Worm (Caenorhabditis elegans) whole organism, early embryonic: ENCODE results near the gene spat-1.

ENCODE experiments used
- B0310.2 ChIP-seq: sonication (generic microtip); optimal IDR thresholded peaks from 2 replicates; lab custom pipeline; 2016; ENCODE audit warnings: mild to moderate bottlenecking, missing genetic modification characterization, missing compliant biosample characterization
- F13C5.2 ChIP-seq: sonication (generic microtip); optimal IDR thresholded peaks from 2 replicates; lab custom pipeline; 2017; ENCODE audit warnings: mild to moderate bottlenecking, missing genetic modification characterization, inconsistent platforms, missing compliant biosample characterization
- aly-1 ChIP-seq: sonication (generic microtip); optimal IDR thresholded peaks from 2 replicates; lab custom pipeline; 2016; ENCODE audit warnings: missing genetic modification characterization, missing compliant biosample characterization
- ama-1 ChIP-seq: fragments of 150-350 bp; optimal IDR thresholded peaks from 2 replicates; lab custom pipeline; 2014
- ceh-13 ChIP-seq: fragments of 200-800 bp; sonication (Bioruptor generic); optimal IDR thresholded peaks from 2 replicates; lab custom pipeline; 2018; ENCODE audit warnings: mild to moderate bottlenecking, missing genetic modification characterization, missing compliant biosample characterization
- ceh-36 ChIP-seq: sonication (generic microtip); optimal IDR thresholded peaks from 2 replicates; lab custom pipeline; 2016; ENCODE audit warnings: missing genetic modification characterization, inconsistent platforms, missing compliant biosample characterization
- ets-7 ChIP-seq: sonication (generic microtip); optimal IDR thresholded peaks from 2 replicates; lab custom pipeline; 2016; ENCODE audit warnings: missing genotype, missing genetic modification characterization, missing compliant biosample characterization
- flt-1 ChIP-seq: fragments of 200-800 bp; sonication (Bioruptor generic); IDR thresholded peaks from 2 replicates; pipeline ENCODE4 v1.3.6; 2022; ENCODE audit warnings: missing genetic modification characterization, missing compliant biosample characterization
- hmbx-1 ChIP-seq: sonication (generic microtip); optimal IDR thresholded peaks from 2 replicates; lab custom pipeline; 2016; ENCODE audit warnings: mild to moderate bottlenecking, missing genetic modification characterization, missing compliant biosample characterization
- hmg-4 ChIP-seq: fragments of 200-800 bp; sonication (Bioruptor generic); optimal IDR thresholded peaks from 2 replicates; lab custom pipeline; 2018; ENCODE audit warnings: mild to moderate bottlenecking, missing genetic modification characterization, missing compliant biosample characterization
- hnd-1 ChIP-seq: sonication (generic microtip); optimal IDR thresholded peaks from 2 replicates; lab custom pipeline; 2016; ENCODE audit warnings: missing genetic modification characterization, missing compliant biosample characterization
- pes-1 ChIP-seq: fragments of 200-800 bp; sonication (Bioruptor generic); IDR thresholded peaks from 2 replicates; pipeline ENCODE4 v1.3.6; 2022; ENCODE audit warnings: missing genetic modification reagents, missing genetic modification characterization, missing compliant biosample characterization
- scrt-1 ChIP-seq: fragments of 200-800 bp; sonication (Bioruptor generic); IDR thresholded peaks from 2 replicates; pipeline ENCODE4 v1.3.6; 2022; ENCODE audit warnings: missing genetic modification characterization, missing compliant biosample characterization
- sea-1 ChIP-seq: fragments of 200-800 bp; sonication (Bioruptor generic); conservative IDR thresholded peaks from 2 replicates; pipeline ENCODE4 v1.3.6; 2022; ENCODE audit warnings: missing genetic modification characterization, missing compliant biosample characterization
- tbx-11 ChIP-seq: fragments of 200-800 bp; sonication (Bioruptor generic); IDR thresholded peaks from 2 replicates; pipeline ENCODE4 v1.3.6; 2022; ENCODE audit warnings: missing genetic modification characterization, missing compliant biosample characterization
- tbx-37 ChIP-seq: fragments of 200-800 bp; sonication (Bioruptor generic); conservative IDR thresholded peaks from 2 replicates; pipeline ENCODE4 v1.3.6; 2022; ENCODE audit warnings: missing genetic modification reagents, missing genetic modification characterization, missing compliant biosample characterization
- tra-4 ChIP-seq: sonication (generic microtip); optimal IDR thresholded peaks from 2 replicates; lab custom pipeline; 2017; ENCODE audit warnings: missing genetic modification characterization, missing compliant biosample characterization

The spat-1 gene

DNA sequence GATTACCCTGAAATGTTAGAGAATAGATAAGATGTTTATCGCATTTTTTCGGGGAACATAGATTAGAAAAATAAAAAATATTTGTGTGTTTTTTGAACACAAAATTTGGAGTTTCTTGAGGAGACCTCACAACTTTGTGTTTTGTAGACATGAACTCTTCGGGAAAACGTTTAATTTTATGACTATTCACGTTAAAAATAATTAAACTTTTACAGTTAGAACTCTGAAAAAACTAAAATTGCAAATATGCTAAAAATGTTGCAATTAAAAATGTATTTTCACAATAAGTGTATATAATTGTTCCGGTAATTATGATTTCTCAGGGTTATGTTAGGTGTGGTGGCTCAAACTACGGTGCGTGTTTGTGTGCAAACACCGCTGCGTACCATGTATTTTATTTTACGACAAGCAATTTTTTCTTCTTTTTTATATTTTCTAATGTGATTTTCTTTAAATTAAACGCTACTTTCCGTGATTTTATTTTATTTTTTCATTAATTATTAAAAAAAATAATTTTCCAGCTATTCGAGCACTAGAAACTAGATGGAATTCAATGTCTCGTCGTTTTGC, at the start of gene spat-1, which contains the start of gene F57C2.5:
TSS of gene spat-1 (plus strand) at position 520 of the 570 bp plus-strand sequence.
TSS of gene F57C2.5 (minus strand) at position 7 of the 570 bp plus-strand sequence.
- TF ChIP-seq scrt-1 (GFP tag; lab: Robert Waterston, UW): 0 out of 2 replicates have a peak, but pooled peaks have one; percentile 18
- no peak for TF ChIP-seq hmbx-1 (tag; lab: Kevin White, UChicago)
- peak; percentile 19 for TF ChIP-seq hnd-1 (tag; lab: Kevin White, UChicago)
- no peak for TF ChIP-seq hmg-4 (GFP tag; lab: Kevin White, UChicago)
- no peak for TF ChIP-seq B0310.2
- peak; percentile 67 for TF ChIP-seq ets-7
- TF ChIP-seq sea-1 (GFP tag; lab: Robert Waterston, UW): peak; percentile 41; the same call in 1 of the 2 replicates
- no peak for TF ChIP-seq ama-1
- TF ChIP-seq tra-4 (tag; lab: Kevin White, UChicago): peak; percentile 18
- TF ChIP-seq pes-1: peak; percentile 65
- TF ChIP-seq aly-1 (tag; lab: Kevin White, UChicago): no peak
- TF ChIP-seq F13C5.2 (tag; lab: Kevin White, UChicago): peak; percentile 45
- TF ChIP-seq ceh-13 (GFP tag; lab: Kevin White, UChicago): peak; percentile 38
- TF ChIP-seq ceh-36 (tag; lab: Kevin White, UChicago): no peak
- 0 out of 2 replicates have a peak, but pooled peaks have one; percentile 41 for TF ChIP-seq tbx-37 (GFP tag; lab: Robert Waterston, UW)
- TF ChIP-seq flt-1 (GFP tag; lab: Robert Waterston, UW): no peak
- TF ChIP-seq tbx-11 (GFP tag; lab: Robert Waterston, UW): no peak

ce11 chrII:14479583-14480245, 48.8 kb upstream of the spat-1 start, which contains the start of gene C13B4.1:
Gene C13B4.1, minus strand, starts transcription at chrII:14479633.
- TF ChIP-seq F13C5.2 (tag; lab: Kevin White, UChicago) (no peak), tbx-37 (GFP tag; lab: Robert Waterston, UW) (no peak)

DNA sequence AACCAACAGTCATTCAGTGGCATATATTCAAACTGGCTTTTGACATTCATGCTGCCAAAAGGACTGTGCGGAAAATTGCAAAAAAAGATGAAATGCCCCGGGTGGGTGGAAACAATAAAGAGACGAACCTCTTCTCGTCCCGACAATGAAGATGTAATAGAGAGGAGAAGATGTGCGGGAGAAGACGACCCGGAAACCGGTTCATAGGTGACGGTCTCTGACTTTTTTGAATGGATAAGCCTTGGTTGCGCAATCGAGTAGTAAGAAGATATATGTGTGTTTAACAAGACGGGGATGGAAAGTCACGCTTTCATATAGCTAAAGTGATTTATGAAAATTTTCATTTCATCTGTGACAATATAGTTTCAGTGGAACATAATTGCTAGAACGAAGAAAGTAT, 47.8 kb upstream of the spat-1 start:
- no peak for TF ChIP-seq hmg-4 (GFP tag; lab: Kevin White, UChicago)
- no peak for TF ChIP-seq F13C5.2 (tag; lab: Kevin White, UChicago)
- TF ChIP-seq flt-1 (GFP tag; lab: Robert Waterston, UW): no peak
- TF ChIP-seq hmbx-1 (tag; lab: Kevin White, UChicago): no peak
- TF ChIP-seq tbx-37 (GFP tag; lab: Robert Waterston, UW): no peak
- TF ChIP-seq sea-1 (GFP tag; lab: Robert Waterston, UW): no peak
- TF ChIP-seq scrt-1 (GFP tag; lab: Robert Waterston, UW): no peak
- TF ChIP-seq pes-1: no peak
- no peak for TF ChIP-seq hnd-1 (tag; lab: Kevin White, UChicago)
- TF ChIP-seq tbx-11 (GFP tag; lab: Robert Waterston, UW): no peak
- no peak for TF ChIP-seq B0310.2
- no peak for TF ChIP-seq aly-1 (tag; lab: Kevin White, UChicago)
- no peak for TF ChIP-seq ceh-36 (tag; lab: Kevin White, UChicago)
- no peak for TF ChIP-seq ama-1
- no peak for TF ChIP-seq ets-7
- no peak for TF ChIP-seq ceh-13 (GFP tag; lab: Kevin White, UChicago)

DNA sequence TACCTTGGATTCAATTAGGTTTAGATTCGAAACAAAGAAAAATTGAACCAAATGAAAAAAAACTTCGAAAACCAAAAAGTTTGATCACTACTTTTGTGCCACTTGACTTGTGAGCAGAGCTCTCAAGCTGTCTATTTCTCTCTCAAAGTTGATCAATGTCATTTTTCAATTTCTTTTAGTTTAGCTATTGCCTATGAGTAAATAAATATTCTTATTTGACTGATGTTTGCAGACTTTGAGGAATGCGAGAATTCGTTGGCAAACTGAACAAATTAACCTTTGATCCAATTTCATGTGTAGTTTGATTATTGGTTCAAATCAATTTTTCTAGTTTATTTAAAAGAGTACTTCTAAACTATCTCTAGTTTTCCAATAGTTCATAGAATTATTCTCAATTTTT, 44.7 kb upstream of the spat-1 start:
- no peak for TF ChIP-seq tbx-11 (GFP tag; lab: Robert Waterston, UW)
- no peak for TF ChIP-seq scrt-1 (GFP tag; lab: Robert Waterston, UW)
- TF ChIP-seq ceh-36 (tag; lab: Kevin White, UChicago): no peak
- TF ChIP-seq hmbx-1 (tag; lab: Kevin White, UChicago): no peak
- TF ChIP-seq hnd-1 (tag; lab: Kevin White, UChicago): no peak

DNA sequence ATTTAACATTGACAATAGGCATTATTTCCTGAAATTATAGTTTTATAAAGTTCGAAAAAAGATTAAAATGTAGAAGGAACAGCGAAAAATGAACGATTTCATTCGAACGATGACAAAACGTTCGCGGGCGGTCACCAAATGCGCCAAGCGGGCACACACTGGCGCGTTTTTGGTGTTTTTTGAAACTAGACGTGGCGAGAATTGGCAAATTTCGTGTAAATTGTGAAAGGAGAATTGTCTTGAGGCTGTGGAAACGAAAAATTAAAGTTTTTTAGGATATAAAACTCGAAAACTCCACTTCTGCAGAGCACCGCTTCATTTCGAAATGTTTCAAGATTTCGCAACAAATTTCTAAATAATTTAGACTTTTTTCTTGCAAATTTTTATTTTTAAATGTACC, 39.9 kb upstream of the spat-1 start, which contains the start of gene usp-14:
TSS of gene usp-14 (minus strand) at position 28 of the 400 bp plus-strand sequence.
- TF ChIP-seq tra-4 (tag; lab: Kevin White, UChicago) (no peak), tbx-11 (GFP tag; lab: Robert Waterston, UW) (no peak), tbx-37 (GFP tag; lab: Robert Waterston, UW) (no peak), F13C5.2 (tag; lab: Kevin White, UChicago) (no peak), flt-1 (GFP tag; lab: Robert Waterston, UW) (no peak)

DNA sequence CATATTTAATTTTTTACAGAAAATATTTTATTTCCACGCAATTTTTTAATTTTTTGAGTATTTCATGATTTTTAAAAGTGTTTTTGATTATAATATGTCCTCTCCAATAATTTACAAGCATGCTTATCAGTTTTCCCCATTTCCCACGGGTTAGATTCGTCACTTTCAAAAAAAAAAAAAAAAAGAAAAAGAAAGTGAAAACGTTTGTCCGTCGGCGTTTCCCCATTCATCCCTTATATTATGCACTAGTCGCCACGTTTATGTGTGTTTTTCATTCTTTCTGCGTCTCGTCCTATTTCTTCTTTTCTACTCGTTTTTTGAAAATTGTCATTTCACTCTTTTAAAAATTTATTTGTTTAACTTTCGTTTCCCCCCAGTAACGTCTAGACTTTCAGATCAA, 39.1 kb upstream of the spat-1 start, which contains the start of gene vnut-1:
TSS of gene vnut-1 (plus strand) at position 396 of the 400 bp plus-strand sequence.
- TF ChIP-seq B0310.2 (no peak), scrt-1 (GFP tag; lab: Robert Waterston, UW) (no peak), tbx-37 (GFP tag; lab: Robert Waterston, UW) (no peak), tbx-11 (GFP tag; lab: Robert Waterston, UW) (no peak), flt-1 (GFP tag; lab: Robert Waterston, UW) (no peak), tra-4 (tag; lab: Kevin White, UChicago) (no peak), ets-7 (no peak), aly-1 (tag; lab: Kevin White, UChicago) (no peak), F13C5.2 (tag; lab: Kevin White, UChicago) (no peak), hmbx-1 (tag; lab: Kevin White, UChicago) (no peak), ceh-13 (GFP tag; lab: Kevin White, UChicago) (no peak), hmg-4 (GFP tag; lab: Kevin White, UChicago) (no peak), sea-1 (GFP tag; lab: Robert Waterston, UW) (no peak)

- TF ChIP-seq flt-1 (GFP tag; lab: Robert Waterston, UW): no peak
- no peak for TF ChIP-seq scrt-1 (GFP tag; lab: Robert Waterston, UW)
- TF ChIP-seq sea-1 (GFP tag; lab: Robert Waterston, UW): no peak
- TF ChIP-seq tra-4 (tag; lab: Kevin White, UChicago): no peak
- no peak for TF ChIP-seq hnd-1 (tag; lab: Kevin White, UChicago)
- TF ChIP-seq ama-1: no peak
- no peak for TF ChIP-seq tbx-37 (GFP tag; lab: Robert Waterston, UW)
- TF ChIP-seq hmbx-1 (tag; lab: Kevin White, UChicago): no peak
- TF ChIP-seq ceh-13 (GFP tag; lab: Kevin White, UChicago): no peak
- TF ChIP-seq hmg-4 (GFP tag; lab: Kevin White, UChicago): no peak
- no peak for TF ChIP-seq ets-7
- TF ChIP-seq B0310.2: no peak
These were observed 35.9 kb upstream of the spat-1 start for ce11 chrII:14492592-14493196.
